Worm (Caenorhabditis elegans) whole organism, mixed stage, embryonic: ENCODE data around the gene gpx-3.

Experiments used
- cnd-1 ChIP-seq: fragments of 200-800 bp; sonication (Bioruptor generic); optimal IDR thresholded peaks from 2 replicates; lab custom pipeline; 2018; ENCODE audit warnings: mild to moderate bottlenecking, missing genetic modification characterization, missing compliant biosample characterization
- elt-3 ChIP-seq: fragments of 150-350 bp; optimal IDR thresholded peaks from 2 replicates; lab custom pipeline; 2014; ENCODE audit warnings: missing biosample characterization, missing genetic modification characterization
- nhr-2 ChIP-seq: fragments of 150-350 bp; optimal IDR thresholded peaks from 2 replicates; lab custom pipeline; 2014; ENCODE audit warnings: missing biosample characterization, missing genetic modification characterization
- nhr-28 ChIP-seq: fragments of 150-350 bp; optimal IDR thresholded peaks from 2 replicates; lab custom pipeline; 2014; ENCODE audit warnings: missing biosample characterization, missing genetic modification characterization
- pha-4 ChIP-seq: fragments of 150-350 bp; optimal IDR thresholded peaks from 2 replicates; lab custom pipeline; 2018; ENCODE audit warnings: missing biosample characterization, missing genetic modification reagents, missing genetic modification characterization
- unc-39 ChIP-seq: fragments of 150-350 bp; optimal IDR thresholded peaks from 2 replicates; lab custom pipeline; 2014; ENCODE audit warnings: missing biosample characterization, missing genetic modification characterization
- zip-8 ChIP-seq: fragments of 150-350 bp; optimal IDR thresholded peaks from 2 replicates; lab custom pipeline; 2014; ENCODE audit warnings: missing biosample characterization, missing genetic modification characterization

- TF ChIP-seq pha-4 (no peak), cnd-1 (tag; lab: Kevin White, UChicago) (peak; percentile 48), nhr-2 (tag; lab: Kevin White, UChicago) (no peak), nhr-28 (no peak), elt-3 (no peak), unc-39 (no peak), zip-8 (no peak)
Observed at ce11 chrX:9637137-9637536, 49.4 kb downstream of the gpx-3 start.
